Worm (Caenorhabditis elegans): ENCODE data around the gene nhr-127.

ce11 chrV:16237223-16237622 lies 22.6 kb upstream of the nhr-127 start, which contains the start of gene F21H7.5:
- TF ChIP-seq mls-2 (tag; optimal IDR thresholded peaks at IDR 0.05), result no peak
- no peak for TF ChIP-seq sem-2 (GFP tag; optimal IDR thresholded peaks at IDR 0.05)
- no peak for TF ChIP-seq unc-39 (tag; optimal IDR thresholded peaks at IDR 0.05)
- no peak for TF ChIP-seq elt-3 (tag; optimal IDR thresholded peaks at IDR 0.05)
- TF ChIP-seq ztf-11 (tag; optimal IDR thresholded peaks at IDR 0.05), result no peak
- TF ChIP-seq mep-1 (tag; optimal IDR thresholded peaks at IDR 0.05), result no peak
- no peak for TF ChIP-seq nhr-76 (tag; optimal IDR thresholded peaks at IDR 0.05)
- no peak for TF ChIP-seq ces-1 (GFP tag; optimal IDR thresholded peaks at IDR 0.05)
- TF ChIP-seq snpc-4 (tag; optimal IDR thresholded peaks at IDR 0.05), result no peak
- TF ChIP-seq nhr-237 (tag; optimal IDR thresholded peaks at IDR 0.05), result no peak
- no peak for TF ChIP-seq nhr-12 (tag; optimal IDR thresholded peaks at IDR 0.05)
